Worm (Caenorhabditis elegans): ENCODE results near the gene T24D5.6.

ce11 chrX:12574473-12574872, 28.9 kb upstream of the T24D5.6 start, which contains the start of gene T24D5.1:
- no peak for TF ChIP-seq unc-42 (tag; optimal IDR thresholded peaks at IDR 0.05)
- TF ChIP-seq ceh-34 (tag; optimal IDR thresholded peaks at IDR 0.05) = no peak
- TF ChIP-seq unc-3 (GFP tag; conservative IDR thresholded peaks at IDR 0.05) = no peak
- TF ChIP-seq unc-3 (tag; optimal IDR thresholded peaks at IDR 0.05) = no peak
- TF ChIP-seq elt-2 (tag; optimal IDR thresholded peaks at IDR 0.05) = no peak
- TF ChIP-seq hlh-30 (tag; optimal IDR thresholded peaks at IDR 0.05; ENCODE audit: insufficient read depth) = no peak
- TF ChIP-seq fax-1 (tag; optimal IDR thresholded peaks at IDR 0.05) = no peak
- TF ChIP-seq ceh-14 (tag; optimal IDR thresholded peaks at IDR 0.05) = no peak
- TF ChIP-seq tbx-2 (tag; optimal IDR thresholded peaks at IDR 0.05) = no peak
- no peak for TF ChIP-seq dmd-4 (tag; optimal IDR thresholded peaks at IDR 0.05; ENCODE audit: borderline replicate concordance)
